Worm (Caenorhabditis elegans): ENCODE results near the gene srh-30.

The srh-30 gene

DNA sequence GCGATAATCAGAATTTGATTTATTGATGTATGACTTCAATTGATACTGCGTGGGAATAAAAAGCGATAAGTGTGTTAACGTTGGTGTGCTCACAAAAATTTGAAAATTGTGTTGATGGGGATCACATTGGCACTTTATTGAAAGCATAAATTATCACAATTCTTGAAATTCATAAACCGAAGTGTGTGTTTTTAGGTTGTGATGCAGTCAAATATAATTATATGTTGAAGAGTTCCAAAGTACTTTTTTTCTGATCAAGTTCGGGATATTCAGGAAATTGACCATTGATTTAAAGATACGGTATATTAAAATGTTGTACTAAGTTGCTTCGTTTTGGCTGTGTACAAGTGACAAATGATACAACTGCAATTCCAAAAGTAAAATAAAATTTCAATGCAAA lies 4.2 kb upstream of the srh-30 start, which contains the start of gene srh-28:
Gene srh-28 (minus strand): TSS at position 101 of the 400 bp plus-strand sequence.
- TF ChIP-seq aly-1 (tag; optimal IDR thresholded peaks at IDR 0.05) (no peak), flt-1 (GFP tag; IDR thresholded peaks at IDR 0.05) (no peak), scrt-1 (GFP tag; IDR thresholded peaks at IDR 0.05) (no peak), ceh-36 (tag; optimal IDR thresholded peaks at IDR 0.05) (no peak), sea-1 (GFP tag; conservative IDR thresholded peaks at IDR 0.05) (no peak), tbx-37 (GFP tag; conservative IDR thresholded peaks at IDR 0.05) (no peak), ets-7 (tag; optimal IDR thresholded peaks at IDR 0.05) (no peak), hmbx-1 (tag; optimal IDR thresholded peaks at IDR 0.05) (no peak), B0310.2 (tag; optimal IDR thresholded peaks at IDR 0.05) (no peak), ama-1 (optimal IDR thresholded peaks at IDR 0.05) (no peak), hmg-4 (GFP tag; optimal IDR thresholded peaks at IDR 0.05) (no peak), tra-4 (tag; optimal IDR thresholded peaks at IDR 0.05) (no peak), tbx-11 (GFP tag; IDR thresholded peaks at IDR 0.05) (no peak), ceh-13 (GFP tag; optimal IDR thresholded peaks at IDR 0.05) (no peak), F13C5.2 (tag; optimal IDR thresholded peaks at IDR 0.05) (no peak), pes-1 (GFP tag; IDR thresholded peaks at IDR 0.05) (no peak), hnd-1 (tag; optimal IDR thresholded peaks at IDR 0.05) (no peak)

DNA sequence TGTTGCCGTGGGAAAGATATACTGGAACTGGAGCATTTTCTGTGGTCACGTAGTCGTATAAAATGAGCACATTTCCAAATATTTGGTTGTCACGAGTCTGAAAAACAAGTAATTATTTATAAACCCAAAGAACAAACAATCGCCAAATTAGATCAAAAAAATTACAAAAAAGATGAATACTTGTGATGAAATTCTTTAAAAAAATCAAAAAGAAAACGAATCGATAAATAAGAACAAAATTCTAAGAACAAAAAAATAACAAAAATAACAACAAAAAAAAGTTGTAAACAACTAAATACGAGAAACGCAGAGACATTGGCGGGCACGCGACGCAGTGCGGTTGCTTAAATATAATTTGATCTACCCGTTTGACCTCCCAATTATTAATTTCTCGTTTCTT lies 2.2 kb upstream of the srh-30 start, which contains the start of gene ZC404.16:
Gene ZC404.16 (minus strand): TSS at position 101 of the 400 bp plus-strand sequence.
- TF ChIP-seq B0310.2 (tag; optimal IDR thresholded peaks at IDR 0.05), result no peak
- no peak for TF ChIP-seq tbx-11 (GFP tag; IDR thresholded peaks at IDR 0.05)
- TF ChIP-seq ceh-13 (GFP tag; optimal IDR thresholded peaks at IDR 0.05), result no peak
- TF ChIP-seq ets-7 (tag; optimal IDR thresholded peaks at IDR 0.05), result no peak
- no peak for TF ChIP-seq scrt-1 (GFP tag; IDR thresholded peaks at IDR 0.05)
- TF ChIP-seq F13C5.2 (tag; optimal IDR thresholded peaks at IDR 0.05), result no peak
- no peak for TF ChIP-seq flt-1 (GFP tag; IDR thresholded peaks at IDR 0.05)
- TF ChIP-seq hnd-1 (tag; optimal IDR thresholded peaks at IDR 0.05), result no peak
- no peak for TF ChIP-seq tbx-37 (GFP tag; conservative IDR thresholded peaks at IDR 0.05)
- no peak for TF ChIP-seq hmg-4 (GFP tag; optimal IDR thresholded peaks at IDR 0.05)
- TF ChIP-seq pes-1 (GFP tag; IDR thresholded peaks at IDR 0.05), result no peak
- TF ChIP-seq sea-1 (GFP tag; conservative IDR thresholded peaks at IDR 0.05), result no peak
- TF ChIP-seq ceh-36 (tag; optimal IDR thresholded peaks at IDR 0.05), result no peak

DNA sequence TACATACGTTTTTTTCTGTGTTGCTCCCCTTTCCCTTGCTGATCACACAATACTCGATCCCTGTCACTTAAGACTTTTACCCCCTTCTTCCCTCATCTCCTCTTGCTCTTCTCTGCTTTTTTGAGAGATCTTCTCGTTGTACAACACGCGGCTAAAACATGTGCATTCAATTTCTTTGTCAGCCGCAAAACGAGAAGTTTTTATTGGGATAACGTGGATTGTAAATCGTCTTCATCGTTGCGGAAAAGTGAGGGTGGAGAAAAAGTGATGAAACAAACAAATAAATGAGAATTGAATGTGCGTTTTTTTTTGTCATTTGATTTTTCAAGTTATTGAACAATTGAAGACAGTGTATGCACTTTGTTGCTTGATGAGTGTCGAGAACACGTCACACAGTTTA lies 2.1 kb downstream of the srh-30 start:
- TF ChIP-seq ceh-13 (GFP tag; optimal IDR thresholded peaks at IDR 0.05) (no peak), tbx-37 (GFP tag; conservative IDR thresholded peaks at IDR 0.05) (no peak), hnd-1 (tag; optimal IDR thresholded peaks at IDR 0.05) (no peak), sea-1 (GFP tag; conservative IDR thresholded peaks at IDR 0.05) (no peak), ama-1 (optimal IDR thresholded peaks at IDR 0.05) (no peak), aly-1 (tag; optimal IDR thresholded peaks at IDR 0.05) (no peak), flt-1 (GFP tag; IDR thresholded peaks at IDR 0.05) (no peak), tbx-11 (GFP tag; IDR thresholded peaks at IDR 0.05) (no peak), hmg-4 (GFP tag; optimal IDR thresholded peaks at IDR 0.05) (no peak)

DNA sequence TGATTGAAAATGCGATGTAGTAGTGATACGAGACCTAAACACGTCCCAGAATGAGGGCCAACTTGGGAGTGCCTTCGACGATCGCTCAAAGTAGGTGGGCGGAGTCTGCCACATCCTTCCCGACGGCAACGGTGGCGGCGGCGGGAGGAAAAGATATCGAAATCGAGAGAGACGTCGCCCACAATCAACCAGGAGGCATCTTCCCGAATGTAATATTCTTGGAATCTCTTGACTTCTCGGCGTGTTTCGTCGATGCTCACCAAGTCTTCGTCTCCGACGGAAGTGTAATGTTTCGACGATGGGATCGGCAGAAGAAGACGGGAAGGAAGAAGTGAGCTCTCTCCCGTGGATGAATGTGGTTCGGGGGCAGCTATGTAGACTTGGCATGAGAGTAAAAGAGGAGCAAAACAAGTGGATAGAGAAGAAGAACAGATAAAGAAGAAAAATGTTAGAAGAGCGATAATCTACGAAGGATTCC lies 3.1 kb downstream of the srh-30 start, which contains the start of the genes T25F10.1 and clik-1:
Gene T25F10.1 (plus strand): TSS at position 51 of the 478 bp plus-strand sequence.
Gene clik-1 (minus strand): TSS at position 281 of the 478 bp plus-strand sequence.
- no peak for TF ChIP-seq F13C5.2 (tag; optimal IDR thresholded peaks at IDR 0.05)
- TF ChIP-seq ceh-13 (GFP tag; optimal IDR thresholded peaks at IDR 0.05), result no peak
- TF ChIP-seq hmg-4 (GFP tag; optimal IDR thresholded peaks at IDR 0.05), result no peak
- no peak for TF ChIP-seq tbx-37 (GFP tag; conservative IDR thresholded peaks at IDR 0.05)
- TF ChIP-seq hnd-1 (tag; optimal IDR thresholded peaks at IDR 0.05), result no peak
- TF ChIP-seq aly-1 (tag; optimal IDR thresholded peaks at IDR 0.05), result no peak
- no peak for TF ChIP-seq ama-1 (optimal IDR thresholded peaks at IDR 0.05)
- no peak for TF ChIP-seq hmbx-1 (tag; optimal IDR thresholded peaks at IDR 0.05)
- no peak for TF ChIP-seq flt-1 (GFP tag; IDR thresholded peaks at IDR 0.05)
- TF ChIP-seq ets-7 (tag; optimal IDR thresholded peaks at IDR 0.05), result no peak
- TF ChIP-seq B0310.2 (tag; optimal IDR thresholded peaks at IDR 0.05), result no peak
- TF ChIP-seq ceh-36 (tag; optimal IDR thresholded peaks at IDR 0.05), result no peak
- no peak for TF ChIP-seq sea-1 (GFP tag; conservative IDR thresholded peaks at IDR 0.05)
- no peak for TF ChIP-seq tra-4 (tag; optimal IDR thresholded peaks at IDR 0.05)
- no peak for TF ChIP-seq tbx-11 (GFP tag; IDR thresholded peaks at IDR 0.05)
- no peak for TF ChIP-seq pes-1 (GFP tag; IDR thresholded peaks at IDR 0.05)

DNA sequence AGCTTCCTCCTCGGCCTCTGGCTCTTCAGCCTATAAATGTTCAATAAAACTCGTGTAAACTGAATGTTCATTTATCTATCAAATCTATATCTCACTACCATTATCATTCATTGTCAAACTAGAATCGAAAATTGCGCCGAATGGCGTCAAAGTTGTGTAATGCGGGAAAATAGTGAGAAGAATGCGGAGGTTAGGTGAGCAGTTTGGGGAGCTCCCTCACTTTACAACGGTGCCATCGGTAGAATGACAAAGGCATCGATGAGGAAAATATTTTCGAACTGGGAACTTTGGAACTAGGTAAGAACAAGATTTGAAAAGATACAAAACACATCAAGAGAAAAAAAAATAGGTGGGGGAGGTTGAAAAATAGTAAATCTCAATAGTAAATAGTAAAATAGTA lies 4.0 kb downstream of the srh-30 start:
- no peak for TF ChIP-seq tbx-37 (GFP tag; conservative IDR thresholded peaks at IDR 0.05)
- TF ChIP-seq hmg-4 (GFP tag; optimal IDR thresholded peaks at IDR 0.05), result no peak
- TF ChIP-seq ama-1 (optimal IDR thresholded peaks at IDR 0.05), result no peak
- no peak for TF ChIP-seq pes-1 (GFP tag; IDR thresholded peaks at IDR 0.05)
- no peak for TF ChIP-seq hnd-1 (tag; optimal IDR thresholded peaks at IDR 0.05)

DNA sequence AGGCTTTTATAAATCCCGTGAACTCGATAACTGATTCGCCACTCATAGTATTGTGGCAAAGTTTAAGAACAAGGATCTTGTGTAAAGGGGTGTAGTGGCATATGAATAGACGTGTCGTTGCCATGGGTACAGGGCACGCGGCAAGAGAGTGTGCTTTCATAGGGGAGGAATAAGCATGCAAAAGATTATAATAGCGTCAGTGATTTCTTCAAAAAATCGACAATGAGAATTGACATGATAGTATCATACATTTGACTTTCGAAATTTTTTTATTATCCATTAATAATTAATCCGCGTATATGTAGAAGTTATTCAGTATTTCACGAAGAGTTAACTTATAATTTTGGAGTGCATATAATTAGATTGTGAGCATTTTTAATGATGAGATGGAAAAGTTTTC lies 6.6 kb downstream of the srh-30 start, which contains the start of gene bbs-8:
Gene bbs-8 (minus strand): TSS at position 101 of the 400 bp plus-strand sequence.
- TF ChIP-seq tra-4 (tag; optimal IDR thresholded peaks at IDR 0.05), result no peak
- TF ChIP-seq ets-7 (tag; optimal IDR thresholded peaks at IDR 0.05), result no peak
- TF ChIP-seq ceh-36 (tag; optimal IDR thresholded peaks at IDR 0.05), result no peak

DNA sequence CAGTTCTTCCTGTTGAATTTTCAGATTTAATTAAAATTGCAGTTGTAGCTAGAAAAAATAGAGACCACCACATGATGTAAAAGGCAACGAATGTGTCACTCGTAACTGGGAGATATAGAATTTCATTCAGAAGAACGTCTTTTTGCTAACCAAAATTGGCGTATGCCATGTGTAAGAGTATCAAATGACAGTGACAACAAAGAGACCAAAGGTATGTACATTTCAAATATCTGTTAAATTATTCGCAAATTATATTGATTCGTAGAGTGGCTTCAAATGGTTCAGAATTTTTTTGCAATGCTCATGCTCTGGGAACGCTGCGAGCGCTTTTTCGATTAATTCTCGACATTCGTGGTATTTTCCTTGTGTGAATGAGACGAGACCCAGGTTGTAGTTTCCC lies 9.2 kb downstream of the srh-30 start, which contains the start of gene T25F10.4:
Gene T25F10.4 (minus strand): TSS at position 101 of the 400 bp plus-strand sequence.
- TF ChIP-seq pes-1 (GFP tag; IDR thresholded peaks at IDR 0.05), result no peak

DNA sequence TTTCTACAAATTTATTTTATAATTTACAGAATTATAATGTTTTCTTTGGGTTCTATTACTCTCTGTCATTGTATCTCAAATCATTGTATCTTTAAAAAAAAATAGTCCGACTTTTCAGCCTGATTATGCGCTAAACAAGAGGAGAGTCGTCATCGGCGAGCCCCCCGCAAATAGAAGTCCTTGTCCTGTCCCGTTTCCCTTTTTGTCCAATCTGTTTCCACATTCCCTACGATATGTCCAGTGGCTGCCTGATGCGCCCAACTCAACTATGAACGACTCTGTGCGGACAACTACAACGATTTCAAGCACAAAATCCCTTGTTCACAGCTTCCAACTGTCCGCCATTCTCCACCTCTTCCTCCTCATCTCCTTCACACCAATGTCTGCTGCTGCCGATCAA lies 13.5 kb downstream of the srh-30 start, which contains the start of gene dbl-1:
Gene dbl-1 (plus strand): TSS at position 119 of the 400 bp plus-strand sequence.
- no peak for TF ChIP-seq ceh-36 (tag; optimal IDR thresholded peaks at IDR 0.05)
- TF ChIP-seq ama-1 (optimal IDR thresholded peaks at IDR 0.05), result no peak
- TF ChIP-seq ceh-13 (GFP tag; optimal IDR thresholded peaks at IDR 0.05), result no peak
- TF ChIP-seq scrt-1 (GFP tag; IDR thresholded peaks at IDR 0.05), result no peak
- TF ChIP-seq tbx-37 (GFP tag; conservative IDR thresholded peaks at IDR 0.05), result no peak
- no peak for TF ChIP-seq hmg-4 (GFP tag; optimal IDR thresholded peaks at IDR 0.05)
- TF ChIP-seq tbx-11 (GFP tag; IDR thresholded peaks at IDR 0.05), result no peak
- TF ChIP-seq pes-1 (GFP tag; IDR thresholded peaks at IDR 0.05), result no peak
- no peak for TF ChIP-seq ets-7 (tag; optimal IDR thresholded peaks at IDR 0.05)
- no peak for TF ChIP-seq aly-1 (tag; optimal IDR thresholded peaks at IDR 0.05)
- no peak for TF ChIP-seq flt-1 (GFP tag; IDR thresholded peaks at IDR 0.05)
- TF ChIP-seq F13C5.2 (tag; optimal IDR thresholded peaks at IDR 0.05), result no peak
- TF ChIP-seq hmbx-1 (tag; optimal IDR thresholded peaks at IDR 0.05), result no peak
- TF ChIP-seq tra-4 (tag; optimal IDR thresholded peaks at IDR 0.05), result no peak
